Fruit fly (Drosophila melanogaster) whole organism, embryonic: ENCODE data around the gene CG15262.

Experiments
- Atf6 ChIP-seq: fragments of 200-800 bp; sonication (Bioruptor generic); IDR thresholded peaks from 2 replicates; pipeline ENCODE4 v1.3.6; 2022; ENCODE audit warnings: missing biosample characterization, missing genetic modification characterization
- CG10543 ChIP-seq: fragments of 200-800 bp; sonication (Bioruptor generic); optimal IDR thresholded peaks from 3 replicates; lab custom pipeline; 2017; ENCODE audit warnings: missing biosample characterization, mild to moderate bottlenecking, missing genetic modification characterization, moderate library complexity
- CG13775 ChIP-seq: fragments of 200-800 bp; sonication (Bioruptor generic); optimal IDR thresholded peaks from 3 replicates; lab custom pipeline; 2017; ENCODE audit warnings: missing biosample characterization, mild to moderate bottlenecking, missing genetic modification characterization
- CG1647 ChIP-seq: fragments of 200-800 bp; sonication (Bioruptor generic); optimal IDR thresholded peaks from 3 replicates; lab custom pipeline; 2016; ENCODE audit warnings: missing biosample characterization, missing genetic modification characterization
- CG1792 ChIP-seq: fragments of 200-800 bp; sonication (Bioruptor generic); optimal IDR thresholded peaks from 2 replicates; lab custom pipeline; 2016; ENCODE audit warnings: missing biosample characterization, missing genetic modification characterization
- CG18262 ChIP-seq: fragments of 200-800 bp; optimal IDR thresholded peaks from 3 replicates; lab custom pipeline; 2019; ENCODE audit warnings: missing biosample characterization, mild to moderate bottlenecking, missing genetic modification characterization, moderate library complexity
- CG18476 ChIP-seq: fragments of 200-800 bp; sonication (Bioruptor generic); optimal IDR thresholded peaks from 2 replicates; lab custom pipeline; 2016; ENCODE audit warnings: missing biosample characterization, mild to moderate bottlenecking, missing genetic modification characterization
- CG2678 ChIP-seq: fragments of 200-800 bp; sonication (Bioruptor generic); optimal IDR thresholded peaks from 3 replicates; lab custom pipeline; 2019; ENCODE audit warnings: missing biosample characterization, mild to moderate bottlenecking, missing genetic modification characterization, moderate library complexity
- CG2712 ChIP-seq: fragments of 200-800 bp; optimal IDR thresholded peaks from 3 replicates; lab custom pipeline; 2019; ENCODE audit warnings: missing biosample characterization, mild to moderate bottlenecking, missing genetic modification characterization, moderate library complexity
- CG2875 ChIP-seq: fragments of 200-800 bp; sonication (Bioruptor generic); optimal IDR thresholded peaks from 2 replicates; lab custom pipeline; 2017; ENCODE audit warnings: missing biosample characterization, mild to moderate bottlenecking, missing genetic modification characterization, missing genetic modification reagents
- CG3163 ChIP-seq: fragments of 200-800 bp; sonication (Bioruptor generic); optimal IDR thresholded peaks from 3 replicates; lab custom pipeline; 2016; ENCODE audit warnings: missing biosample characterization, missing genetic modification characterization
- CG32532 ChIP-seq: fragments of 200-800 bp; sonication (Bioruptor generic); IDR thresholded peaks from 2 replicates; pipeline ENCODE4 v1.3.6; 2022; ENCODE audit warnings: missing biosample characterization, missing genetic modification characterization
- CG3838 ChIP-seq: fragments of 200-800 bp; sonication (Bioruptor generic); optimal IDR thresholded peaks from 3 replicates; lab custom pipeline; 2016; ENCODE audit warnings: missing biosample characterization, missing genetic modification characterization
- CG4282 ChIP-seq: fragments of 200-800 bp; sonication (Bioruptor generic); optimal IDR thresholded peaks from 2 replicates; lab custom pipeline; 2016; ENCODE audit warnings: missing biosample characterization, missing genetic modification characterization
- CG6689 ChIP-seq: fragments of 200-800 bp; sonication (Bioruptor generic); IDR thresholded peaks from 2 replicates; pipeline ENCODE4 v1.3.6; 2022; ENCODE audit warnings: missing biosample characterization, missing genetic modification characterization
- CG7556 ChIP-seq: fragments of 200-800 bp; sonication (Bioruptor generic); optimal IDR thresholded peaks from 2 replicates; lab custom pipeline; 2017; ENCODE audit warnings: missing biosample characterization, mild to moderate bottlenecking, missing genetic modification characterization
- CG8765 ChIP-seq: fragments of 200-800 bp; sonication (Bioruptor generic); IDR thresholded peaks from 2 replicates; pipeline ENCODE4 v1.3.6; 2022; ENCODE audit warnings: missing biosample characterization, missing genetic modification characterization
- CG9609 ChIP-seq: fragments of 200-800 bp; sonication (Bioruptor generic); optimal IDR thresholded peaks from 3 replicates; lab custom pipeline; 2016; ENCODE audit warnings: missing biosample characterization, missing genetic modification characterization
- CG9727 ChIP-seq: fragments of 200-800 bp; sonication (Bioruptor generic); optimal IDR thresholded peaks from 3 replicates; lab custom pipeline; 2017; ENCODE audit warnings: missing biosample characterization, mild to moderate bottlenecking, missing genetic modification characterization
- Camta ChIP-seq: fragments of 200-800 bp; sonication (Bioruptor generic); optimal IDR thresholded peaks from 2 replicates; lab custom pipeline; 2016; ENCODE audit warnings: missing biosample characterization, missing genetic modification characterization
- E2f1 ChIP-seq: fragments of 200-800 bp; sonication (Bioruptor generic); IDR thresholded peaks from 2 replicates; pipeline ENCODE4 v1.3.6; 2022; ENCODE audit warnings: missing biosample characterization, missing genetic modification characterization
- Fer2 ChIP-seq: fragments of 200-800 bp; sonication (Bioruptor generic); optimal IDR thresholded peaks from 2 replicates; lab custom pipeline; 2018; ENCODE audit warnings: missing biosample characterization, mild to moderate bottlenecking, missing genetic modification characterization, moderate library complexity
- H15 ChIP-seq: fragments of 200-800 bp; sonication (Bioruptor generic); IDR thresholded peaks from 3 replicates; pipeline ENCODE4 v1.3.6; 2022; ENCODE audit warnings: missing biosample characterization, missing genetic modification characterization
- Hr3 ChIP-seq: fragments of 200-800 bp; sonication (Bioruptor generic); optimal IDR thresholded peaks from 3 replicates; lab custom pipeline; 2016; ENCODE audit warnings: missing biosample characterization, missing genetic modification characterization
- Hsf ChIP-seq: fragments of 200-800 bp; sonication (Bioruptor generic); optimal IDR thresholded peaks from 3 replicates; lab custom pipeline; 2016; ENCODE audit warnings: missing biosample characterization, missing genetic modification characterization
- Optix ChIP-seq: fragments of 200-800 bp; sonication (Bioruptor generic); IDR thresholded peaks from 3 replicates; pipeline ENCODE4 v1.3.6; 2022; ENCODE audit warnings: missing biosample characterization, missing genetic modification characterization
- Ptx1 ChIP-seq: fragments of 200-800 bp; sonication (Bioruptor generic); IDR thresholded peaks from 2 replicates; pipeline ENCODE4 v1.3.6; 2022; ENCODE audit warnings: missing biosample characterization, missing genetic modification characterization
- Sry-δ ChIP-seq: fragments of 200-800 bp; sonication (Bioruptor generic); optimal IDR thresholded peaks from 2 replicates; lab custom pipeline; 2016; ENCODE audit warnings: missing biosample characterization, missing genetic modification characterization
- Ssrp ChIP-seq: fragments of 200-800 bp; sonication (Bioruptor generic); optimal IDR thresholded peaks from 2 replicates; lab custom pipeline; 2018; ENCODE audit warnings: missing biosample characterization, mild to moderate bottlenecking, missing genetic modification characterization, moderate library complexity
- Trl ChIP-seq, 3 experiments: fragments of >200 bp in 2 of 3; fragments of 200-800 bp in 1 of 3; sonication (Bioruptor generic) in 1 of 3; optimal IDR thresholded peaks; 2 replicates in 1 of 3; 3 replicates in 2 of 3; lab custom pipeline; 2016 to 2017; ENCODE audit warnings: missing biosample characterization in 1 of 3, missing genetic modification characterization in 1 of 3
- Usf ChIP-seq: fragments of 200-800 bp; sonication (Bioruptor generic); optimal IDR thresholded peaks from 2 replicates; lab custom pipeline; 2017; ENCODE audit warnings: missing genotype, missing biosample characterization, missing genetic modification characterization
- aop ChIP-seq: fragments of 200-800 bp; sonication (Bioruptor generic); IDR thresholded peaks from 2 replicates; pipeline ENCODE4 v1.3.6; 2022; ENCODE audit warnings: missing biosample characterization, missing genetic modification characterization
- bcd ChIP-seq: fragments of 200-800 bp; sonication (Bioruptor generic); optimal IDR thresholded peaks from 2 replicates; lab custom pipeline; 2017; ENCODE audit warnings: missing biosample characterization, mild to moderate bottlenecking, missing genetic modification characterization
- chinmo ChIP-seq: fragments of 200-800 bp; sonication (Bioruptor generic); IDR thresholded peaks from 4 replicates; pipeline ENCODE4 v1.3.6; 2022; ENCODE audit warnings: missing biosample characterization, missing genetic modification characterization; ENCODE audit not compliant: partially characterized antibody
- croc ChIP-seq: fragments of 200-800 bp; sonication (Bioruptor generic); conservative IDR thresholded peaks from 3 replicates; pipeline ENCODE4 v1.3.6; 2022; ENCODE audit warnings: missing biosample characterization, missing genetic modification characterization
- en ChIP-seq: fragments of 200-800 bp; sonication (Bioruptor generic); optimal IDR thresholded peaks from 2 replicates; lab custom pipeline; 2016; ENCODE audit warnings: missing biosample characterization, missing genetic modification characterization
- fd96Cb ChIP-seq: fragments of 200-800 bp; sonication (Bioruptor generic); optimal IDR thresholded peaks from 2 replicates; lab custom pipeline; 2018; ENCODE audit warnings: missing biosample characterization, mild to moderate bottlenecking, missing genetic modification characterization, moderate library complexity
- grn ChIP-seq: fragments of 200-800 bp; sonication (Bioruptor generic); optimal IDR thresholded peaks from 3 replicates; lab custom pipeline; 2017; ENCODE audit warnings: missing biosample characterization, missing genetic modification characterization
- hkb ChIP-seq, 2 experiments: fragments of 200-800 bp in 1 of 2; fragments of >200 bp in 1 of 2; sonication (Bioruptor generic) in 1 of 2; IDR thresholded peaks in 1 of 2; optimal IDR thresholded peaks in 1 of 2; 2 replicates each; pipeline versions ENCODE4 v1.3.6 to Lab custom; 2017 to 2022; ENCODE audit warnings: missing biosample characterization in 1 of 2, missing genetic modification characterization in 1 of 2
- luna ChIP-seq: fragments of 200-800 bp; sonication (Bioruptor generic); optimal IDR thresholded peaks from 2 replicates; lab custom pipeline; 2016; ENCODE audit warnings: missing biosample characterization, missing genetic modification characterization
- mam ChIP-seq: fragments of 200-800 bp; sonication (Bioruptor generic); optimal IDR thresholded peaks from 3 replicates; lab custom pipeline; 2016; ENCODE audit warnings: missing biosample characterization, missing genetic modification characterization
- peb ChIP-seq: fragments of 200-800 bp; sonication (Bioruptor generic); IDR thresholded peaks from 2 replicates; pipeline ENCODE4 v1.3.6; 2022; ENCODE audit warnings: missing biosample characterization, missing genetic modification characterization
- phol ChIP-seq: fragments of 200-800 bp; sonication (Bioruptor generic); optimal IDR thresholded peaks from 3 replicates; lab custom pipeline; 2018; ENCODE audit warnings: missing biosample characterization, mild to moderate bottlenecking, missing genetic modification characterization, moderate library complexity
- ro ChIP-seq: fragments of 200-800 bp; sonication (Bioruptor generic); IDR thresholded peaks from 2 replicates; pipeline ENCODE4 v1.3.6; 2022; ENCODE audit warnings: missing biosample characterization, missing genetic modification characterization
- sqz ChIP-seq: fragments of 200-800 bp; sonication (Bioruptor generic); optimal IDR thresholded peaks from 3 replicates; lab custom pipeline; 2018; ENCODE audit warnings: missing biosample characterization, mild to moderate bottlenecking, missing genetic modification characterization
- tin ChIP-seq: fragments of 200-800 bp; sonication (Bioruptor generic); optimal IDR thresholded peaks from 3 replicates; lab custom pipeline; 2016; ENCODE audit warnings: missing biosample characterization, missing genetic modification characterization
- tio ChIP-seq: fragments of 200-800 bp; sonication (Bioruptor generic); optimal IDR thresholded peaks from 2 replicates; lab custom pipeline; 2017; ENCODE audit warnings: missing biosample characterization, missing genetic modification characterization, inconsistent platforms
- toy ChIP-seq: fragments of 200-800 bp; sonication (Bioruptor generic); IDR thresholded peaks from 2 replicates; pipeline ENCODE4 v1.3.6; 2022; ENCODE audit warnings: missing biosample characterization, missing genetic modification characterization
- trh ChIP-seq: fragments of 200-800 bp; sonication (Bioruptor generic); optimal IDR thresholded peaks from 2 replicates; lab custom pipeline; 2016; ENCODE audit warnings: missing biosample characterization, missing genetic modification characterization

CG15262 gene

dm6 chr2L:15254229-15254861 lies 43.3 kb upstream of the CG15262 start (continued):
- TF ChIP-seq CG18476 (GFP tag; lab: Kevin White, UChicago) (peak; percentile 21), CG9609 (GFP tag; lab: Kevin White, UChicago) (peak; percentile 44), Atf6 (GFP tag; lab: Robert Waterston, UW) (peak; percentile 64; the same call in 1 of the 2 replicates), hkb (optimal IDR thresholded peaks at IDR 0.05; lab: Kevin White, UChicago) (no peak), hkb (GFP tag; IDR thresholded peaks at IDR 0.05; lab: Robert Waterston, UW) (peak; percentile 66; the same call in 1 of the 2 replicates), bcd (GFP tag; lab: Kevin White, UChicago) (peak; percentile 51), Hr3 (GFP tag; lab: Kevin White, UChicago) (peak; percentile 29), Ssrp (tag; lab: Kevin White, UChicago) (peak; percentile 39), CG1647 (GFP tag; lab: Kevin White, UChicago) (peak; percentile 31), Camta (peak; percentile 14), tio (GFP tag; lab: Kevin White, UChicago) (peak; percentile 35), sqz (GFP tag; lab: Kevin White, UChicago) (no peak), Usf (GFP tag; lab: Kevin White, UChicago) (no peak), grn (GFP tag; lab: Kevin White, UChicago) (peak; percentile 86), CG32532 (GFP tag; lab: Robert Waterston, UW) (peak; percentile 62), CG2875 (GFP tag; lab: Kevin White, UChicago) (no peak), CG7556 (GFP tag; lab: Kevin White, UChicago) (peak; percentile 45), CG9727 (GFP tag; lab: Kevin White, UChicago) (peak; percentile 54), en (GFP tag; lab: Kevin White, UChicago) (no peak), CG2678 (tag; lab: Kevin White, UChicago) (peak; percentile 72), mam (GFP tag; lab: Kevin White, UChicago) (peak; percentile 42), CG13775 (GFP tag; lab: Kevin White, UChicago) (peak; percentile 3), CG18262 (tag; lab: Kevin White, UChicago) (peak; percentile 60), Hsf (GFP tag; lab: Kevin White, UChicago) (peak; percentile 68), CG1792 (no peak), peb (GFP tag; lab: Robert Waterston, UW) (no peak), CG8765 (GFP tag; lab: Robert Waterston, UW) (no peak), fd96Cb (tag; lab: Kevin White, UChicago) (peak; percentile 37), CG3163 (GFP tag; lab: Kevin White, UChicago) (peak; percentile 27), H15 (GFP tag; lab: Robert Waterston, UW) (0 out of 3 replicates have a peak, but pooled peaks have one; percentile 19), Ptx1 (GFP tag; lab: Robert Waterston, UW) (peak; percentile 79), trh (GFP tag; lab: Kevin White, UChicago) (no peak), CG4282 (GFP tag; lab: Kevin White, UChicago) (peak; percentile 29), phol (peak; percentile 55), CG3838 (GFP tag; lab: Kevin White, UChicago) (no peak), CG2712 (tag; lab: Kevin White, UChicago) (peak; percentile 57), CG10543 (peak; percentile 0), croc (GFP tag; lab: Robert Waterston, UW) (no peak), toy (GFP tag; lab: Robert Waterston, UW) (no peak), tin (GFP tag; lab: Kevin White, UChicago) (peak; percentile 19), chinmo (GFP tag; lab: Robert Waterston, UW) (no peak), E2f1 (peak; percentile 25; the same call in 1 of the 2 replicates), Fer2 (tag; lab: Kevin White, UChicago) (no peak), CG6689 (GFP tag; lab: Robert Waterston, UW) (peak; percentile 56; the same call in 1 of the 2 replicates), Optix (GFP tag; lab: Robert Waterston, UW) (no peak), luna (GFP tag; lab: Kevin White, UChicago) (no peak), Sry-δ (GFP tag; lab: Kevin White, UChicago) (peak; percentile 4), aop (no peak), ro (GFP tag; lab: Robert Waterston, UW) (no peak), Trl (optimal IDR thresholded peaks at IDR 0.05; lab: Kevin White, UChicago) (no peak), Trl (GFP tag; optimal IDR thresholded peaks at IDR 0.05; lab: Kevin White, UChicago) (peak; percentile 15)
